Worm (Caenorhabditis elegans) whole organism, midembryonic: Measurements from ENCODE around the gene srh-70.

Experiments used
- T22C8.4 ChIP-seq: fragments of 200-800 bp; sonication (Bioruptor generic); IDR thresholded peaks from 2 replicates; pipeline ENCODE4 v1.3.6; 2022; ENCODE audit warnings: missing genetic modification characterization, missing compliant biosample characterization
- cog-1 ChIP-seq: sonication (generic microtip); optimal IDR thresholded peaks from 2 replicates; lab custom pipeline; 2016; ENCODE audit warnings: missing genetic modification characterization, missing compliant biosample characterization
- flt-1 ChIP-seq: fragments of 200-800 bp; sonication (Bioruptor generic); IDR thresholded peaks from 2 replicates; pipeline ENCODE4 v1.3.6; 2022; ENCODE audit warnings: missing genetic modification characterization, missing compliant biosample characterization
- klf-2 ChIP-seq: fragments of 200-800 bp; sonication (Bioruptor generic); conservative IDR thresholded peaks from 2 replicates; pipeline ENCODE4 v1.3.6; 2022; ENCODE audit warnings: missing genetic modification reagents, missing genetic modification characterization, missing compliant biosample characterization
- med-1 ChIP-seq: sonication (generic microtip); optimal IDR thresholded peaks from 2 replicates; lab custom pipeline; 2017; ENCODE audit warnings: missing genetic modification characterization, mild to moderate bottlenecking, missing compliant biosample characterization, antibody characterized with exemption, missing genetic modification reagents; ENCODE audit not compliant: insufficient read depth
- ref-1 ChIP-seq: fragments of 200-800 bp; sonication (Bioruptor generic); conservative IDR thresholded peaks from 2 replicates; pipeline ENCODE4 v1.3.6; 2022; ENCODE audit warnings: missing genetic modification reagents, missing genetic modification characterization, missing compliant biosample characterization
- tab-1 ChIP-seq: fragments of 200-800 bp; sonication (Bioruptor generic); IDR thresholded peaks from 2 replicates; pipeline ENCODE4 v1.3.6; 2022; ENCODE audit warnings: missing genetic modification characterization, missing compliant biosample characterization
- ztf-23 ChIP-seq: fragments of 200-800 bp; sonication (Bioruptor generic); IDR thresholded peaks from 2 replicates; pipeline ENCODE4 v1.3.6; 2022; ENCODE audit warnings: missing genetic modification reagents, missing genetic modification characterization, missing compliant biosample characterization
- ztf-29 ChIP-seq: fragments of 200-800 bp; sonication (Bioruptor generic); IDR thresholded peaks from 2 replicates; pipeline ENCODE4 v1.3.6; 2022; ENCODE audit warnings: missing genetic modification reagents, missing genetic modification characterization, missing compliant biosample characterization

srh-70 gene

ce11 chrII:12511866-12512265 lies 6.8 kb downstream of the srh-70 start, which contains the start of gene srh-73:
Gene srh-73, plus strand, starts transcription at chrII:12512166.
- TF ChIP-seq T22C8.4 (GFP tag; lab: Robert Waterston, UW) (no peak), ztf-29 (GFP tag; lab: Robert Waterston, UW) (no peak), klf-2 (GFP tag; lab: Robert Waterston, UW) (no peak)

- TF ChIP-seq ref-1 (GFP tag; lab: Robert Waterston, UW) (no peak), tab-1 (GFP tag; lab: Robert Waterston, UW) (no peak), ztf-29 (GFP tag; lab: Robert Waterston, UW) (no peak), ztf-23 (no peak)
Measured at ce11 chrII:12508650-12509049, 10.0 kb downstream of the srh-70 start, which contains the start of gene srh-67. Gene srh-67, plus strand, starts transcription at chrII:12508950.

- TF ChIP-seq med-1 (GFP tag; lab: Kevin White, UChicago) (no peak), cog-1 (tag; lab: Kevin White, UChicago) (no peak)
Measured at ce11 chrII:12507038-12507437, 11.6 kb downstream of the srh-70 start, which contains the start of gene srh-68. Gene srh-68, plus strand, starts transcription at chrII:12507338.

- TF ChIP-seq ztf-29 (GFP tag; lab: Robert Waterston, UW) (no peak), tab-1 (GFP tag; lab: Robert Waterston, UW) (no peak), cog-1 (tag; lab: Kevin White, UChicago) (no peak), ztf-23 (no peak), flt-1 (GFP tag; lab: Robert Waterston, UW) (no peak), ref-1 (GFP tag; lab: Robert Waterston, UW) (no peak), T22C8.4 (GFP tag; lab: Robert Waterston, UW) (no peak), klf-2 (GFP tag; lab: Robert Waterston, UW) (no peak)
Measured at ce11 chrII:12506511-12506910, 12.1 kb downstream of the srh-70 start.

ce11 chrII:12502784-12503183 lies 15.9 kb downstream of the srh-70 start, which contains the start of gene ador-1:
Gene ador-1, minus strand, starts transcription at chrII:12502884.
- TF ChIP-seq klf-2 (GFP tag; lab: Robert Waterston, UW) (no peak), cog-1 (tag; lab: Kevin White, UChicago) (no peak), flt-1 (GFP tag; lab: Robert Waterston, UW) (no peak), ztf-29 (GFP tag; lab: Robert Waterston, UW) (no peak), ref-1 (GFP tag; lab: Robert Waterston, UW) (no peak)

ce11 chrII:12499969-12500368 lies 18.7 kb downstream of the srh-70 start:
- TF ChIP-seq flt-1 (GFP tag; lab: Robert Waterston, UW) (no peak), klf-2 (GFP tag; lab: Robert Waterston, UW) (no peak), cog-1 (tag; lab: Kevin White, UChicago) (no peak), ztf-29 (GFP tag; lab: Robert Waterston, UW) (no peak), ztf-23 (no peak), med-1 (GFP tag; lab: Kevin White, UChicago) (no peak), T22C8.4 (GFP tag; lab: Robert Waterston, UW) (no peak), tab-1 (GFP tag; lab: Robert Waterston, UW) (no peak), ref-1 (GFP tag; lab: Robert Waterston, UW) (no peak)

ce11 chrII:12496981-12497380 lies 21.7 kb downstream of the srh-70 start, which contains the start of gene T21B4.3:
Gene T21B4.3, minus strand, starts transcription at chrII:12497081.
- TF ChIP-seq ref-1 (GFP tag; lab: Robert Waterston, UW) (no peak), ztf-29 (GFP tag; lab: Robert Waterston, UW) (no peak), cog-1 (tag; lab: Kevin White, UChicago) (no peak), med-1 (GFP tag; lab: Kevin White, UChicago) (no peak), tab-1 (GFP tag; lab: Robert Waterston, UW) (no peak), klf-2 (GFP tag; lab: Robert Waterston, UW) (no peak), ztf-23 (no peak), T22C8.4 (GFP tag; lab: Robert Waterston, UW) (no peak), flt-1 (GFP tag; lab: Robert Waterston, UW) (no peak)

ce11 chrII:12494556-12495131 lies 24.0 kb downstream of the srh-70 start, which contains the start of gene col-85:
Gene col-85, minus strand, starts transcription at chrII:12495095.
- TF ChIP-seq cog-1 (tag; lab: Kevin White, UChicago) (peak; percentile 83), tab-1 (GFP tag; lab: Robert Waterston, UW) (peak; percentile 98), flt-1 (GFP tag; lab: Robert Waterston, UW) (peak; percentile 97), T22C8.4 (GFP tag; lab: Robert Waterston, UW) (peak; percentile 96), ztf-29 (GFP tag; lab: Robert Waterston, UW) (peak; percentile 100), ztf-23 (peak; percentile 98), ref-1 (GFP tag; lab: Robert Waterston, UW) (peak; percentile 88), med-1 (GFP tag; lab: Kevin White, UChicago) (peak; percentile 73), klf-2 (GFP tag; lab: Robert Waterston, UW) (peak; percentile 98)

ce11 chrII:12494067-12494477 lies 24.6 kb downstream of the srh-70 start:
- TF ChIP-seq flt-1 (GFP tag; lab: Robert Waterston, UW), result no peak
- TF ChIP-seq cog-1 (tag; lab: Kevin White, UChicago), result no peak
- no peak for TF ChIP-seq ztf-29 (GFP tag; lab: Robert Waterston, UW)
- no peak for TF ChIP-seq ref-1 (GFP tag; lab: Robert Waterston, UW)
- TF ChIP-seq ztf-23, result no peak
- no peak for TF ChIP-seq med-1 (GFP tag; lab: Kevin White, UChicago)
- TF ChIP-seq tab-1 (GFP tag; lab: Robert Waterston, UW), result no peak
- TF ChIP-seq klf-2 (GFP tag; lab: Robert Waterston, UW), result no peak
- no peak for TF ChIP-seq T22C8.4 (GFP tag; lab: Robert Waterston, UW)
